Fruit fly (Drosophila melanogaster) whole organism, adult: ENCODE measurements around the gene Calx.

Experiments
- CG11617 ChIP-seq: fragments of 200-800 bp; sonication (Bioruptor generic); optimal IDR thresholded peaks from 2 replicates; lab custom pipeline; 2017; ENCODE audit warnings: mild to moderate bottlenecking, missing biosample characterization, missing genetic modification reagents, missing genetic modification characterization
- CG12768 ChIP-seq: fragments of 200-800 bp; sonication (Bioruptor generic); optimal IDR thresholded peaks from 2 replicates; lab custom pipeline; 2017; ENCODE audit warnings: missing biosample characterization, missing genetic modification characterization, mild to moderate bottlenecking, moderate library complexity, missing genetic modification reagents
- CG14711 ChIP-seq: fragments of 200-800 bp; sonication (Bioruptor generic); optimal IDR thresholded peaks from 2 replicates; lab custom pipeline; 2018; ENCODE audit warnings: missing biosample characterization, mild to moderate bottlenecking, missing genetic modification characterization, moderate library complexity
- CG1620 ChIP-seq: fragments of 200-800 bp; sonication (Bioruptor generic); optimal IDR thresholded peaks from 2 replicates; lab custom pipeline; 2016; ENCODE audit warnings: missing biosample characterization, missing genetic modification characterization
- CG33017 ChIP-seq: fragments of 200-800 bp; sonication (Bioruptor generic); optimal IDR thresholded peaks from 2 replicates; lab custom pipeline; 2018; ENCODE audit warnings: missing biosample characterization, mild to moderate bottlenecking, missing genetic modification characterization, moderate library complexity
- CG5204 ChIP-seq: fragments of 200-800 bp; sonication (Bioruptor generic); optimal IDR thresholded peaks from 2 replicates; lab custom pipeline; 2016; ENCODE audit warnings: missing biosample characterization, missing genetic modification characterization
- CG7045 ChIP-seq: fragments of 200-800 bp; sonication (Bioruptor generic); optimal IDR thresholded peaks from 2 replicates; lab custom pipeline; 2017; ENCODE audit warnings: missing biosample characterization, mild to moderate bottlenecking, missing genetic modification characterization
- CG7101 ChIP-seq: fragments of 200-800 bp; sonication (Bioruptor generic); optimal IDR thresholded peaks from 2 replicates; lab custom pipeline; 2018; ENCODE audit warnings: missing biosample characterization, mild to moderate bottlenecking, missing genetic modification characterization, moderate library complexity
- Clk ChIP-seq: fragments of 200-800 bp; sonication (Bioruptor generic); optimal IDR thresholded peaks from 2 replicates; lab custom pipeline; 2017; ENCODE audit warnings: missing biosample characterization, missing genetic modification characterization
- Crg-1 ChIP-seq: fragments of 200-800 bp; sonication (Bioruptor generic); optimal IDR thresholded peaks from 2 replicates; lab custom pipeline; 2016; ENCODE audit warnings: missing biosample characterization, missing genetic modification characterization
- Hr96 ChIP-seq: fragments of 200-800 bp; sonication (Bioruptor generic); optimal IDR thresholded peaks from 2 replicates; lab custom pipeline; 2016; ENCODE audit warnings: missing biosample characterization, missing genetic modification characterization
- Mnt ChIP-seq: fragments of 200-800 bp; sonication (Bioruptor generic); optimal IDR thresholded peaks from 2 replicates; lab custom pipeline; 2016; ENCODE audit warnings: missing biosample characterization, mild to moderate bottlenecking, missing genetic modification characterization
- bab1 ChIP-seq: fragments of 200-800 bp; sonication (Bioruptor generic); optimal IDR thresholded peaks from 3 replicates; lab custom pipeline; 2019; ENCODE audit warnings: missing biosample characterization, mild to moderate bottlenecking, missing genetic modification characterization, moderate library complexity
- cic ChIP-seq: fragments of 200-800 bp; sonication (Bioruptor generic); optimal IDR thresholded peaks from 2 replicates; lab custom pipeline; 2017; ENCODE audit warnings: missing biosample characterization, mild to moderate bottlenecking, missing genetic modification characterization, moderate library complexity
- cnc ChIP-seq, 2 experiments: fragments of >200 bp; optimal IDR thresholded peaks; 2 replicates each; lab custom pipeline; 2017
- kay ChIP-seq: fragments of 200-800 bp; sonication (Bioruptor generic); peaks from one replicate; lab custom pipeline; 2016; ENCODE audit warnings: missing biosample characterization, missing genetic modification characterization, borderline replicate concordance
- ovo ChIP-seq: fragments of 200-800 bp; sonication (Bioruptor generic); optimal IDR thresholded peaks from 2 replicates; lab custom pipeline; 2016; ENCODE audit warnings: missing biosample characterization, missing genetic modification characterization
- pad ChIP-seq: fragments of 200-800 bp; sonication (Bioruptor generic); optimal IDR thresholded peaks from 3 replicates; lab custom pipeline; 2017; ENCODE audit warnings: missing biosample characterization, missing genetic modification characterization, mild to moderate bottlenecking, moderate library complexity, missing genetic modification reagents
- tj ChIP-seq: fragments of 200-800 bp; sonication (Bioruptor generic); optimal IDR thresholded peaks from 3 replicates; lab custom pipeline; 2017; ENCODE audit warnings: missing biosample characterization, mild to moderate bottlenecking, missing genetic modification characterization, moderate library complexity
- toe ChIP-seq: fragments of 200-800 bp; sonication (Bioruptor generic); optimal IDR thresholded peaks from 2 replicates; lab custom pipeline; 2016; ENCODE audit warnings: missing biosample characterization, missing genetic modification characterization

Calx gene

DNA sequence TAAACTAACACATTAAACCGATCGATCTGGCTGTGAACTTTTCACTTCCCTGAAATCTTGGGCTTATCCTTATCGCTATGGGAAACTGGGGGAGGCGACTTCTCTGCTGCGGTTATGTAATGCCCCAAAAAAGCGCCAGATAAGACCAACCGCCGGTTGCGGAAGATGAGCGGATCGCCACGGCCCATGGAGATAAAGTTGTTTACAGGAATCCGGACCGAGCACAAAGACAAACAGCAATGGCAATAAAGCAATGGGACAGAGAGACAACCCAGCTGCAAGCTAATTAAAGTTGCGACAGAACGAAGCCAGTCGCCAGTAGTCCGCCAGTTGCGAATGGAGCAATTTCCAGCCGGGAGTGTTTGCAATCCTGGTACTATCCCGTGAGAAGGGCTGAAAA, 37.7 kb downstream of the Calx start, which contains the start of gene CG5697:
CG5697 (plus strand) TSS at position 314 of the 400 bp plus-strand sequence.
- TF ChIP-seq CG7045 (peak; percentile 7), Hr96 (no peak), tj (GFP tag; lab: Kevin White, UChicago) (no peak), Mnt (peak; percentile 49), toe (GFP tag; lab: Kevin White, UChicago) (no peak), kay (peak; percentile 86), ovo (peak; percentile 17), CG1620 (peak; percentile 0), Clk (no peak), CG12768 (GFP tag; lab: Kevin White, UChicago) (peak; percentile 35), CG11617 (GFP tag; lab: Kevin White, UChicago) (peak; percentile 28), cic (peak; percentile 79)

DNA sequence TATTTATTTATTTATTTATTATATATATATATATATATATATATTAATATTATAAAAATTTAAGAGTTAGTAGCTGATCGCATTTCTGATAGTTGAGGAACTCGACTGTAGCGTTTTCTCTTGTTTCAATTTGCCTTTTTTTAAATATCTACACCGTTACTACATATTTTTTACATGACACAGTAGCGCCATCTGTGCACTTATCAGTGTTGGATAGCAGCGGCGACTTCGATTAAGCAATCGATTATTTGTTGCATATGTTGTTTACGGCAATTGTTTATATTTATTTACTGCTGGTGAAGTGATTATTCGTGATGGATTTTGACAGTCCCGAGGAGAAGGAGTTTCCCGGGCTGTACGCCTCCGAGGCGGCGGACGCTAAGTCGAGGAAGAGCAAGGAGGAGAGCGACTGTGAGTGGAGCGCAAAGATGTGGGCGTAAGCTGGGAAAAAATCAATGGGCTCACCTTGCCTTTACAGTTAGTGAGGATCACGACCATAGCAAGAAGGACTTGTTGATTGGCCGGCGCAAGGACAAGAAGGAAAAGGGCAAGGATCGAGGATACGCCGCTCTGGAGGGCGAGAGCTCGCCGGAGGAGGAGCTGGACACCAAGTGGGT, 39.6 kb downstream of the Calx start, which contains the start of gene Rlip:
Rlip (plus strand) TSS at position 221 of the 617 bp plus-strand sequence.
- peak; percentile 43 for TF ChIP-seq CG14711 (tag; lab: Kevin White, UChicago)
- TF ChIP-seq CG7045 = peak; percentile 37
- peak; percentile 57 for TF ChIP-seq toe (GFP tag; lab: Kevin White, UChicago)
- no peak for TF ChIP-seq cic
- TF ChIP-seq tj (GFP tag; lab: Kevin White, UChicago) = no peak
- TF ChIP-seq bab1 = peak; percentile 48
- TF ChIP-seq CG12768 (GFP tag; lab: Kevin White, UChicago) = peak; percentile 32
- TF ChIP-seq ovo = no peak
- peak; percentile 46 for TF ChIP-seq Hr96
- TF ChIP-seq CG7101 = peak; percentile 36
- TF ChIP-seq CG5204 (GFP tag; lab: Kevin White, UChicago) = peak; percentile 10
- TF ChIP-seq pad (GFP tag; lab: Kevin White, UChicago) = peak; percentile 57
- peak; percentile 77 for TF ChIP-seq kay
- peak; percentile 26 for TF ChIP-seq Crg-1
- peak; percentile 2 for TF ChIP-seq CG1620

DNA sequence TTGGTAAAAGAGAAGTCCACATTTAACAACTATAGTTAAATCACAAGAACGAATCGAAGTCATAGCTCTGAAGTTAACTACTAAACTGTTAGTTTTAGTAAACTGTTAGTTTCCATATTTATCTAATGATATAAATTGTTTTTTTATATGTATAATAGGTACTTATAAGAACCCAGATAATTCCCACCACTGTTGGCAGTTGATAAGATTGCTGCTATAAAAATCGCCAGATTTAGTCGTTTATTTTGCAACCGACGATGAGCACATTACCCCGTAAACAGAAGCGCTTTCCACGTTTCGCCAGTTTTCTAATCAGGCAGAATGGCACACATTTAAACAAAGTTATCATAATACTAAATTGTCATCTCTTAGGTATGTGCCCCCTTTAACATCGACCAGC, 41.1 kb downstream of the Calx start:
- TF ChIP-seq ovo (no peak), CG12768 (GFP tag; lab: Kevin White, UChicago) (no peak), Crg-1 (no peak), CG33017 (tag; lab: Kevin White, UChicago) (peak; percentile 38), Clk (no peak), CG7101 (peak; percentile 19), pad (GFP tag; lab: Kevin White, UChicago) (no peak), kay (peak; percentile 82), Mnt (no peak), CG1620 (no peak), CG11617 (GFP tag; lab: Kevin White, UChicago) (peak; percentile 28), bab1 (no peak), CG14711 (tag; lab: Kevin White, UChicago) (no peak), cic (peak; percentile 41), CG7045 (no peak), cnc (optimal IDR thresholded peaks at IDR 0.05; lab: Kevin White, UChicago) (no peak), tj (GFP tag; lab: Kevin White, UChicago) (no peak), Hr96 (no peak), toe (GFP tag; lab: Kevin White, UChicago) (no peak), CG5204 (GFP tag; lab: Kevin White, UChicago) (no peak)

DNA sequence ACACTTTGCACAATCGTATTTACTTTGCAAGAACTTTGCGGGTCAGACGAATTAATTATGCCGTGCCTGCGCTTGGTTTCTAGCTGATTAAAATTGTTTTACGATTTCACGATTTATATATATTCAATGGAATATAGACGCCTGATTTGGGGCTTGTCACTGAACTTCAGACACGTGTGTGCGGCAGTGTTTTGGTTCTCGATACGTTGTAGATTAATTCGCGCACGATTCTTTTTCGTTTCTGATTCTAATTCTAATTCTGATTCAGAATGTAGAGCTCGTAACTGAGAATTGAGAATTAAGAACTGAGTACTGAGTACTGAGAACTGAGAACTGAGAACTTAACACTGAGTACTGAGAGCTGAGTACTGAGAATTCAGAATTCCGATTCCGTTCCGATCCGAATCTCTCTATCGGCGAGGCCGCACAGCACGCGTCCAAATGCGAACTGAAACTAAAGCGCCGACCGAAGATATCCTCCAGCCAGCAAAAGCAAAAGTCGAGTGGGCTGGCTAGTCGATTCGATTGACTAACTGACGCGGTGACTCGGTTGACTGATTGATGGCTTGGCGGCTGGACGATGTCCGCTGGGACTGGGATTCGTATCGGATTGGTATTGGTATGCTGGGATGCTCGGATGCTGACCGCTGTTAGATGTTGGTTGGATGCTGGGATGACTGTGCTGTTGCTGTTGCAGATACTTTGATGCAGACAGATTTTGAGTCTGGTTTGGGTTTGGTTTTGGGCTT, 45.0 kb downstream of the Calx start:
- no peak for TF ChIP-seq CG14711 (tag; lab: Kevin White, UChicago)
- TF ChIP-seq CG1620 = no peak
- TF ChIP-seq cic = peak; percentile 29
- TF ChIP-seq ovo = no peak

DNA sequence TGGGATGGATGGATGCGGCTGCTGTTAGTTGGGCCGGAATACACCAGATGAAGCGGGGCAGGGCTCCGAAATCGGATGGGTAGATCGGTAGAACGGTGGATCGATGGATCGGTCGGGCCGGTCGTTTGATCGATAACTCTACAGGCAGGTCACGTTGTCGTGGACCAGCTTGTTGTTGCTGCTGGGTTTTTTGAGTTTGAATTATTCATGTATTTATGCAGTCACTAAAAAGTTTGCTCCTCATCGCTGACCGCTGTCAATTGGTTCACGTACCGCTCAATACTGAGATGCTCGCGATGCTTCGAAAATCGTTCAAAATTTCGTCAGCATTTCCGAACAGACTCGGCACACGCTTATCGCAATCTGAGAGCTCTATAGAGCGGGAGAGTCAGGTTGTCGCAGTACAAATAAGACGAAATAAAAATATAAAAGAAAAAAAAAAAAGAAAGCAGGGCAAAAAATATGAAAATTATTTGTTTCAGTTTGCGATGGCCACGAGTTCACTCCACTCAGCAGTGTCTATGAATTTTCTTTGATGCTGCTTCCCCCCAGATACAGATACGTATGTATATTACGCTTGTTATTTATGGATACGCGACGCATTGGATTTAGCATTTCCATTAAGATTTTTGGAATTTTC, 46.0 kb downstream of the Calx start, which contains the start of gene peg:
peg (minus strand) TSS at position 262 of the 640 bp plus-strand sequence.
- no peak for TF ChIP-seq Crg-1
- no peak for TF ChIP-seq Clk
- no peak for TF ChIP-seq pad (GFP tag; lab: Kevin White, UChicago)
- TF ChIP-seq tj (GFP tag; lab: Kevin White, UChicago) = peak; percentile 6
- TF ChIP-seq cnc (optimal IDR thresholded peaks at IDR 0.05; lab: Kevin White, UChicago) = no peak
- no peak for TF ChIP-seq CG7045
- no peak for TF ChIP-seq kay
- peak; percentile 24 for TF ChIP-seq CG33017 (tag; lab: Kevin White, UChicago)
- TF ChIP-seq CG12768 (GFP tag; lab: Kevin White, UChicago) = peak; percentile 39
- no peak for TF ChIP-seq CG1620
- peak; percentile 0 for TF ChIP-seq Hr96
- TF ChIP-seq CG14711 (tag; lab: Kevin White, UChicago) = no peak
- TF ChIP-seq CG7101 = no peak
- peak; percentile 16 for TF ChIP-seq cic
- no peak for TF ChIP-seq toe (GFP tag; lab: Kevin White, UChicago)
- no peak for TF ChIP-seq Mnt
- TF ChIP-seq CG5204 (GFP tag; lab: Kevin White, UChicago) = no peak
- TF ChIP-seq bab1 = no peak
- TF ChIP-seq CG11617 (GFP tag; lab: Kevin White, UChicago) = no peak
- no peak for TF ChIP-seq ovo

DNA sequence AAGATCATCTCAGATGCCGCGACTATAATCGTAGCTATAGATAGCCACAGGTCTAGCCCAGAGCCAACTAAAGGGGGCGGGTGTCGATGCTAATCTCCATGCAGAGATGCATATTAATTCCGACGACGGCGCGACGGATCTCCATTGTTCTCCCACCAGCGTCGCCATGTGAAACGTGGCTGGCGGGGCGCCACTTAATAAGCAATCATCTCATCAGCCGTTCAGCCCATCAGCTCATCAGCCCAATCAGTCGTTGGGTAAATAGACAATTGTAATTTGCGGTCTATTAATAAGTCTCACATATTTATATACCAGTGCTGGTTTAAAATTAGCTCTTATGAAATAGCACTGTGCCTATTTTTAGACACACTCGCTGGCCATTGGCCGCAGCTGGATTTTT, 47.5 kb downstream of the Calx start:
- no peak for TF ChIP-seq toe (GFP tag; lab: Kevin White, UChicago)
- TF ChIP-seq CG33017 (tag; lab: Kevin White, UChicago) = no peak
- TF ChIP-seq Crg-1 = no peak
- no peak for TF ChIP-seq bab1
- TF ChIP-seq Hr96 = no peak
- no peak for TF ChIP-seq cic
- no peak for TF ChIP-seq kay
- TF ChIP-seq CG11617 (GFP tag; lab: Kevin White, UChicago) = no peak
- no peak for TF ChIP-seq pad (GFP tag; lab: Kevin White, UChicago)
- no peak for TF ChIP-seq ovo
- no peak for TF ChIP-seq CG14711 (tag; lab: Kevin White, UChicago)
- TF ChIP-seq CG7045 = no peak
- TF ChIP-seq CG7101 = no peak
